Worm (Caenorhabditis elegans) whole organism, late embryonic: ENCODE data around the gene gtf-2F2.

ENCODE experiments used
- fkh-10 ChIP-seq: fragments of 150-350 bp; optimal IDR thresholded peaks from 2 replicates; lab custom pipeline; 2014; ENCODE audit warnings: missing biosample characterization, missing genetic modification reagents, missing genetic modification characterization
- npax-4 ChIP-seq: sonication (generic microtip); optimal IDR thresholded peaks from 2 replicates; lab custom pipeline; 2016; ENCODE audit warnings: missing genetic modification characterization, missing compliant biosample characterization
- unc-3 ChIP-seq, 2 experiments: fragments of 200-800 bp in 1 of 2; sonication (Bioruptor generic) in 1 of 2; sonication (generic microtip) in 1 of 2; conservative IDR thresholded peaks in 1 of 2; optimal IDR thresholded peaks in 1 of 2; 2 replicates each; pipeline versions ENCODE4 v1.3.6 to Lab custom; 2016 to 2022; ENCODE audit warnings: missing compliant biosample characterization in 2 of 2, missing genetic modification characterization in 2 of 2, missing genetic modification reagents in 1 of 2

ce11 chrV:18977876-18978275 lies 15.9 kb upstream of the gtf-2F2 start, which contains the start of gene Y39B6A.41:
- TF ChIP-seq npax-4 (tag; lab: Kevin White, UChicago) (no peak), fkh-10 (no peak), unc-3 (GFP tag; conservative IDR thresholded peaks at IDR 0.05; lab: Robert Waterston, UW) (no peak), unc-3 (tag; optimal IDR thresholded peaks at IDR 0.05; lab: Kevin White, UChicago) (no peak)
